Worm (Caenorhabditis elegans) whole organism, L2 larva: ENCODE measurements around the gene ZC21.6.

Experiments used
- nhr-11 ChIP-seq: fragments of 150-350 bp; optimal IDR thresholded peaks from 2 replicates; lab custom pipeline; 2014; ENCODE audit warnings: missing biosample characterization, missing genetic modification characterization
- nhr-77 ChIP-seq: fragments of 150-350 bp; optimal IDR thresholded peaks from 2 replicates; lab custom pipeline; 2014; ENCODE audit warnings: missing biosample characterization, missing genetic modification characterization
- zag-1 ChIP-seq: fragments of 150-350 bp; optimal IDR thresholded peaks from 2 replicates; lab custom pipeline; 2014; ENCODE audit warnings: missing biosample characterization, missing genetic modification characterization

DNA sequence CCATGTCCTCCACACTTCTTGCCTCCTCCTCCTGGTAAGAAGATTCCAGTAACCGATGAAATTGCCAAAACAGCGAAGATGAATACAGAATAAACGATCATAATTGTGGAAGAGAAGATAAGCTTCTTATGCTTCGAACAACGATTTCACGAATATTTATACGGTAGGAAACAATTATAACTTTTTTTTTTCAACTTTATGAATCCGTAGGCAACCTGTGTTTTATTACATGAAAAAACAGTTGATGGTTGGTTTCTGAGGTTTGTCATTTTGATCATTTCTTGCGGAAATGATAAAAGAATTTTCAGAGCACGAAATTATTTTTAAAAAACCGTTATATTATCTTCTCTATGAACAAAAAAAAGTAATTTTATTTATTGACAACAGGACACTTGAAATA is 45.5 kb upstream of the ZC21.6 start, which contains the start of gene fipr-16:
- no peak for TF ChIP-seq zag-1 (tag; lab: Kevin White, UChicago)
- no peak for TF ChIP-seq nhr-77
- no peak for TF ChIP-seq nhr-11 (tag; lab: Kevin White, UChicago)
